Worm (Caenorhabditis elegans): ENCODE measurements around the gene thn-5.
"Not testable (repeated sequence)": the region's sequence is repeated elsewhere in the genome, so short reads cannot be mapped to it uniquely, and the experiment has no call there.

- not testable (repeated sequence) for TF ChIP-seq mdl-1 (tag; optimal IDR thresholded peaks at IDR 0.05); aha-1 (tag)
Observed at ce11 chrIV:5260289-5260688, 29.7 kb downstream of the thn-5 start, which contains the start of gene msp-19.

Data from whole organism, L4 larva.